Worm (Caenorhabditis elegans) whole organism, young adult: ENCODE measurements around the gene sna-2.
A peak's percentile ranks its signal among the peaks of the same experiment; 100 is the strongest.

Experiments
- B0019.2 ChIP-seq: fragments of 200-800 bp; sonication (Bioruptor generic); conservative IDR thresholded peaks from 2 replicates; pipeline ENCODE4 v1.3.6; 2022; ENCODE audit warnings: missing genetic modification reagents, missing genetic modification characterization, missing compliant biosample characterization
- B0035.1 ChIP-seq: sonication (generic microtip); optimal IDR thresholded peaks from 2 replicates; lab custom pipeline; 2016; ENCODE audit warnings: missing genetic modification characterization, mild to moderate bottlenecking, missing compliant biosample characterization, missing genotype, missing genetic modification reagents
- B0261.1 ChIP-seq: sonication (generic microtip); optimal IDR thresholded peaks from 2 replicates; lab custom pipeline; 2016; ENCODE audit warnings: mild to moderate bottlenecking, missing genetic modification characterization, moderate library complexity, missing compliant biosample characterization
- B0336.3 ChIP-seq: fragments of 200-800 bp; sonication (Bioruptor generic); IDR thresholded peaks from 2 replicates; pipeline ENCODE4 v1.3.6; 2022; ENCODE audit warnings: missing genetic modification characterization, missing compliant biosample characterization
- C06A6.2 ChIP-seq: fragments of 200-800 bp; sonication (Bioruptor generic); conservative IDR thresholded peaks from 2 replicates; pipeline ENCODE4 v1.3.6; 2022; ENCODE audit warnings: missing genetic modification characterization, missing compliant biosample characterization
- C17E4.6 ChIP-seq: fragments of 200-800 bp; sonication (Bioruptor generic); IDR thresholded peaks from 2 replicates; pipeline ENCODE4 v1.3.6; 2022; ENCODE audit warnings: missing genetic modification reagents, missing genetic modification characterization, missing compliant biosample characterization
- D2030.7 ChIP-seq: fragments of 200-800 bp; sonication (Bioruptor generic); IDR thresholded peaks from 2 replicates; pipeline ENCODE4 v1.3.6; 2022; ENCODE audit warnings: missing genetic modification reagents, missing genetic modification characterization, missing compliant biosample characterization
- F49E8.2 ChIP-seq: sonication (generic microtip); optimal IDR thresholded peaks from 3 replicates; lab custom pipeline; 2017; ENCODE audit warnings: missing genetic modification characterization, mild to moderate bottlenecking, missing compliant biosample characterization, antibody characterized with exemption, moderate library complexity; ENCODE audit not compliant: insufficient read depth
- F55B11.4 ChIP-seq: sonication (generic microtip); optimal IDR thresholded peaks from 2 replicates; lab custom pipeline; 2016; ENCODE audit warnings: missing compliant biosample characterization, missing genetic modification characterization, borderline replicate concordance; ENCODE audit not compliant: insufficient read depth
- T07F8.4 ChIP-seq: sonication (generic microtip); optimal IDR thresholded peaks from 2 replicates; lab custom pipeline; 2016; ENCODE audit warnings: mild to moderate bottlenecking, missing genetic modification characterization, moderate library complexity, missing compliant biosample characterization
- T26A5.8 ChIP-seq: sonication (generic microtip); optimal IDR thresholded peaks from 2 replicates; lab custom pipeline; 2016; ENCODE audit warnings: missing genetic modification characterization, missing compliant biosample characterization
- Y53F4B.3 ChIP-seq: fragments of 200-800 bp; sonication (Bioruptor generic); IDR thresholded peaks from 2 replicates; pipeline ENCODE4 v1.3.6; 2022; ENCODE audit warnings: missing genetic modification reagents, missing genetic modification characterization, missing compliant biosample characterization
- Y79H2A.3 ChIP-seq: fragments of 200-800 bp; sonication (Bioruptor generic); conservative IDR thresholded peaks from 2 replicates; pipeline ENCODE4 v1.3.6; 2022; ENCODE audit warnings: missing genetic modification reagents, missing genetic modification characterization, missing compliant biosample characterization
- Y95B8A.8 ChIP-seq: fragments of 200-800 bp; sonication (Bioruptor generic); IDR thresholded peaks from 2 replicates; pipeline ENCODE4 v1.3.6; 2022; ENCODE audit warnings: missing genetic modification reagents, missing genetic modification characterization, missing compliant biosample characterization
- attf-3 ChIP-seq: fragments of 200-800 bp; sonication (Bioruptor generic); conservative IDR thresholded peaks from 2 replicates; pipeline ENCODE4 v1.3.6; 2022; ENCODE audit warnings: missing genetic modification reagents, missing genetic modification characterization, missing compliant biosample characterization
- attf-6 ChIP-seq: fragments of 200-800 bp; sonication (Bioruptor generic); IDR thresholded peaks from 2 replicates; pipeline ENCODE4 v1.3.6; 2022; ENCODE audit warnings: missing genetic modification reagents, missing genetic modification characterization, missing compliant biosample characterization
- ceh-100 ChIP-seq: fragments of 200-800 bp; sonication (Bioruptor generic); IDR thresholded peaks from 2 replicates; pipeline ENCODE4 v1.3.6; 2022; ENCODE audit warnings: missing genetic modification reagents, missing genetic modification characterization, missing compliant biosample characterization
- ceh-91 ChIP-seq: fragments of 200-800 bp; sonication (Bioruptor generic); IDR thresholded peaks from 2 replicates; pipeline ENCODE4 v1.3.6; 2022; ENCODE audit warnings: missing genetic modification reagents, missing genetic modification characterization, missing compliant biosample characterization
- dpl-1 ChIP-seq: fragments of 150-350 bp; optimal IDR thresholded peaks from 2 replicates; lab custom pipeline; 2014; ENCODE audit warnings: missing biosample characterization, missing genetic modification reagents, missing genetic modification characterization
- efl-1 ChIP-seq: fragments of 150-350 bp; optimal IDR thresholded peaks from 2 replicates; lab custom pipeline; 2014; ENCODE audit warnings: missing biosample characterization, missing genetic modification reagents, missing genetic modification characterization
- him-1 ChIP-seq: sonication (generic microtip); optimal IDR thresholded peaks from 2 replicates; lab custom pipeline; 2016; ENCODE audit warnings: missing genotype, missing genetic modification reagents, missing genetic modification characterization, missing compliant biosample characterization
- hlh-12 ChIP-seq: sonication (generic microtip); optimal IDR thresholded peaks from 2 replicates; lab custom pipeline; 2016; ENCODE audit warnings: missing genetic modification characterization, missing compliant biosample characterization
- hmg-1.2 ChIP-seq: fragments of 200-800 bp; sonication (Bioruptor generic); IDR thresholded peaks from 2 replicates; pipeline ENCODE4 v1.3.6; 2022; ENCODE audit warnings: missing genetic modification reagents, missing genetic modification characterization, missing compliant biosample characterization
- hrde-1 ChIP-seq: sonication (generic microtip); optimal IDR thresholded peaks from 2 replicates; lab custom pipeline; 2016; ENCODE audit warnings: missing genetic modification characterization, mild to moderate bottlenecking, missing compliant biosample characterization, moderate library complexity, missing genotype, missing genetic modification reagents, borderline replicate concordance
- hsf-1 ChIP-seq: fragments of 200-800 bp; sonication (Bioruptor generic); IDR thresholded peaks from 2 replicates; pipeline ENCODE4 v1.3.6; 2022; ENCODE audit warnings: missing genetic modification reagents, missing genetic modification characterization, missing compliant biosample characterization
- lin-35 ChIP-seq, 3 experiments: fragments of 150-350 bp in 2 of 3; sonication (generic microtip) in 1 of 3; optimal IDR thresholded peaks; 2 replicates each; lab custom pipeline; 2014 to 2018; ENCODE audit warnings: missing biosample characterization in 3 of 3, missing genetic modification characterization in 3 of 3, missing genetic modification reagents in 3 of 3
- lin-54 ChIP-seq: fragments of 200-800 bp; sonication (Bioruptor generic); optimal IDR thresholded peaks from 2 replicates; lab custom pipeline; 2018; ENCODE audit warnings: mild to moderate bottlenecking, missing genetic modification characterization, missing compliant biosample characterization
- lsl-1 ChIP-seq: fragments of 200-800 bp; sonication (Bioruptor generic); optimal IDR thresholded peaks from 2 replicates; lab custom pipeline; 2018; ENCODE audit warnings: mild to moderate bottlenecking, missing genetic modification characterization, moderate library complexity, missing compliant biosample characterization
- madf-3 ChIP-seq: fragments of 200-800 bp; sonication (Bioruptor generic); IDR thresholded peaks from 2 replicates; pipeline ENCODE4 v1.3.6; 2022; ENCODE audit warnings: missing genetic modification reagents, missing genetic modification characterization, missing compliant biosample characterization
- madf-6 ChIP-seq: fragments of 200-800 bp; sonication (Bioruptor generic); IDR thresholded peaks from 2 replicates; pipeline ENCODE4 v1.3.6; 2022; ENCODE audit warnings: missing genetic modification reagents, missing genetic modification characterization, missing compliant biosample characterization
- mel-28 ChIP-seq: sonication (generic microtip); optimal IDR thresholded peaks from 2 replicates; lab custom pipeline; 2016; ENCODE audit warnings: borderline replicate concordance, mild to moderate bottlenecking, missing genetic modification characterization, missing compliant biosample characterization
- mes-4 ChIP-seq: sonication (generic microtip); optimal IDR thresholded peaks from 2 replicates; lab custom pipeline; 2016; ENCODE audit warnings: missing genotype, missing genetic modification characterization, missing compliant biosample characterization
- pbrm-1 ChIP-seq: fragments of 200-800 bp; sonication (Bioruptor generic); IDR thresholded peaks from 2 replicates; pipeline ENCODE4 v1.3.6; 2022; ENCODE audit warnings: missing genetic modification reagents, missing genetic modification characterization, missing compliant biosample characterization
- rcor-1 ChIP-seq: fragments of 200-800 bp; sonication (Bioruptor generic); IDR thresholded peaks from 2 replicates; pipeline ENCODE4 v1.3.6; 2022; ENCODE audit warnings: missing genetic modification reagents, missing genetic modification characterization, missing compliant biosample characterization
- rpc-1 ChIP-seq, 2 experiments: fragments of 150-350 bp in 1 of 2; sonication (generic microtip) in 1 of 2; optimal IDR thresholded peaks; 2 replicates each; lab custom pipeline; 2014 to 2018; ENCODE audit warnings: missing biosample characterization in 1 of 2, missing genetic modification characterization in 1 of 2, missing genetic modification reagents in 1 of 2, missing genotype in 1 of 2
- sdz-38 ChIP-seq: sonication (generic microtip); optimal IDR thresholded peaks from 2 replicates; lab custom pipeline; 2016; ENCODE audit warnings: missing genotype, missing genetic modification characterization, missing compliant biosample characterization
- snpc-1.1 ChIP-seq: sonication (generic microtip); optimal IDR thresholded peaks from 2 replicates; lab custom pipeline; 2017; ENCODE audit warnings: missing genetic modification characterization, mild to moderate bottlenecking, missing compliant biosample characterization, antibody characterized with exemption, moderate library complexity, missing genotype, missing genetic modification reagents; ENCODE audit not compliant: insufficient read depth
- snpc-1.3 ChIP-seq: sonication (generic microtip); optimal IDR thresholded peaks from 2 replicates; lab custom pipeline; 2017; ENCODE audit warnings: missing genetic modification characterization, mild to moderate bottlenecking, missing compliant biosample characterization, antibody characterized with exemption, moderate library complexity, missing genotype, missing genetic modification reagents; ENCODE audit not compliant: insufficient read depth
- snpc-3.4 ChIP-seq: sonication (generic microtip); optimal IDR thresholded peaks from 2 replicates; lab custom pipeline; 2017; ENCODE audit warnings: missing genetic modification characterization, mild to moderate bottlenecking, missing compliant biosample characterization, antibody characterized with exemption, moderate library complexity, missing genotype, missing genetic modification reagents
- snpc-4 ChIP-seq, 5 experiments: fragments of 150-350 bp in 1 of 5; sonication (generic microtip) in 4 of 5; optimal IDR thresholded peaks; 2 replicates each; lab custom pipeline; 2014 to 2018; ENCODE audit warnings: missing genetic modification characterization in 5 of 5, missing biosample characterization in 3 of 5, antibody characterized with exemption in 2 of 5, mild to moderate bottlenecking in 2 of 5, missing compliant biosample characterization in 2 of 5, missing genotype in 2 of 5, moderate library complexity in 2 of 5, missing genetic modification reagents in 1 of 5
- tbp1 ChIP-seq: fragments of 200-800 bp; sonication (Bioruptor generic); optimal IDR thresholded peaks from 2 replicates; lab custom pipeline; 2018; ENCODE audit warnings: mild to moderate bottlenecking, missing genetic modification characterization, missing compliant biosample characterization
- tlf-1 ChIP-seq: fragments of 200-800 bp; sonication (Bioruptor generic); optimal IDR thresholded peaks from 2 replicates; lab custom pipeline; 2018; ENCODE audit warnings: mild to moderate bottlenecking, missing genetic modification characterization, missing compliant biosample characterization
- unc-130 ChIP-seq: sonication (generic microtip); optimal IDR thresholded peaks from 2 replicates; lab custom pipeline; 2016; ENCODE audit warnings: missing genetic modification reagents, missing genetic modification characterization, missing compliant biosample characterization
- xnd-1 ChIP-seq: sonication (generic microtip); optimal IDR thresholded peaks from 2 replicates; lab custom pipeline; 2016; ENCODE audit warnings: missing genotype, missing genetic modification reagents, missing genetic modification characterization, missing compliant biosample characterization
- zim-3 ChIP-seq: sonication (generic microtip); optimal IDR thresholded peaks from 2 replicates; lab custom pipeline; 2017; ENCODE audit warnings: mild to moderate bottlenecking, missing genetic modification characterization, moderate library complexity, missing compliant biosample characterization
- ztf-25 ChIP-seq: fragments of 200-800 bp; sonication (Bioruptor generic); IDR thresholded peaks from 2 replicates; pipeline ENCODE4 v1.3.6; 2022; ENCODE audit warnings: missing genetic modification reagents, missing genetic modification characterization, missing compliant biosample characterization

Gene sna-2

ce11 chrIV:9778016-9778415 lies 582 bp upstream of the sna-2 start, which contains the start of gene T13F2.6:
Gene T13F2.6 (plus strand): TSS chrIV:9778321.
- TF ChIP-seq madf-6 (GFP tag; lab: Robert Waterston, UW) (peak; percentile 97), efl-1 (GFP tag; lab: Kevin White, UChicago) (peak; percentile 92), F55B11.4 (tag; lab: Kevin White, UChicago) (no peak), D2030.7 (peak; percentile 94), ceh-100 (GFP tag; lab: Robert Waterston, UW) (peak; percentile 56), lin-54 (GFP tag; lab: Kevin White, UChicago) (peak; percentile 93), snpc-1.3 (peak; percentile 91), F49E8.2 (tag; lab: Kevin White, UChicago) (peak; percentile 92), lsl-1 (GFP tag; lab: Kevin White, UChicago) (peak; percentile 100), tbp1 (GFP tag; lab: Kevin White, UChicago) (peak; percentile 71), attf-6 (GFP tag; lab: Robert Waterston, UW) (peak; percentile 77), Y95B8A.8 (peak; percentile 75), zim-3 (tag; lab: Kevin White, UChicago) (no peak), mel-28 (no peak), lin-35 (GFP tag; optimal IDR thresholded peaks at IDR 0.05; lab: Kevin White, UChicago) (peak in 1 of 3 experiments; percentile 51), xnd-1 (tag; lab: Kevin White, UChicago) (peak; percentile 76), madf-3 (GFP tag; lab: Robert Waterston, UW) (peak; percentile 86), Y53F4B.3 (GFP tag; lab: Robert Waterston, UW) (peak; percentile 82), B0019.2 (GFP tag; lab: Robert Waterston, UW) (peak; percentile 91), hlh-12 (tag; lab: Kevin White, UChicago) (no peak), T07F8.4 (tag; lab: Kevin White, UChicago) (no peak), sdz-38 (tag; lab: Kevin White, UChicago) (no peak), attf-3 (GFP tag; lab: Robert Waterston, UW) (peak; percentile 65), Y79H2A.3 (GFP tag; lab: Robert Waterston, UW) (0 out of 2 replicates have a peak, but pooled peaks have one; percentile 73), pbrm-1 (peak; percentile 79), snpc-3.4 (tag; lab: Kevin White, UChicago) (peak; percentile 80), dpl-1 (GFP tag; lab: Kevin White, UChicago) (peak; percentile 79), B0035.1 (tag; lab: Kevin White, UChicago) (no peak), rcor-1 (peak; percentile 88), rpc-1 (optimal IDR thresholded peaks at IDR 0.05; lab: Kevin White, UChicago) (no peak), rpc-1 (tag; optimal IDR thresholded peaks at IDR 0.05; lab: Kevin White, UChicago) (no peak), hmg-1.2 (GFP tag; lab: Robert Waterston, UW) (peak; percentile 64; the same call in 1 of the 2 replicates), ceh-91 (peak; percentile 93), C06A6.2 (GFP tag; lab: Robert Waterston, UW) (no peak), ztf-25 (GFP tag; lab: Robert Waterston, UW) (0 out of 2 replicates have a peak, but pooled peaks have one; percentile 54), tlf-1 (GFP tag; lab: Kevin White, UChicago) (peak; percentile 83), C17E4.6 (peak; percentile 15; the same call in 1 of the 2 replicates), T26A5.8 (tag; lab: Kevin White, UChicago) (no peak), hsf-1 (GFP tag; lab: Robert Waterston, UW) (peak; percentile 76), B0336.3 (peak; percentile 60; the same call in 1 of the 2 replicates), B0261.1 (no peak), snpc-4 (GFP tag; optimal IDR thresholded peaks at IDR 0.05; lab: Kevin White, UChicago) (peak; percentile 74), snpc-4 (tag; optimal IDR thresholded peaks at IDR 0.05; lab: Kevin White, UChicago) (peak; percentile 9 to 83 (median 62)), him-1 (tag; lab: Kevin White, UChicago) (peak; percentile 55), hrde-1 (tag; lab: Kevin White, UChicago) (peak; percentile 26), snpc-1.1 (tag; lab: Kevin White, UChicago) (peak; percentile 57), unc-130 (GFP tag; lab: Kevin White, UChicago) (peak; percentile 73), mes-4 (tag; lab: Kevin White, UChicago) (no peak)
